Fruit fly (Drosophila melanogaster) whole organism, embryonic: ENCODE data around the gene Muc30E.

Experiments used
- BEAF-32 ChIP-seq: fragments of 200-800 bp; sonication (Bioruptor generic); optimal IDR thresholded peaks from 3 replicates; lab custom pipeline; 2017; ENCODE audit warnings: missing biosample characterization, missing genetic modification characterization, mild to moderate bottlenecking, moderate library complexity, missing genetic modification reagents
- CG11723 ChIP-seq: fragments of 200-800 bp; sonication (Bioruptor generic); optimal IDR thresholded peaks from 2 replicates; lab custom pipeline; 2017; ENCODE audit warnings: missing biosample characterization, mild to moderate bottlenecking, missing genetic modification characterization
- CG12942 ChIP-seq: fragments of 200-800 bp; sonication (Bioruptor generic); optimal IDR thresholded peaks from 3 replicates; lab custom pipeline; 2016; ENCODE audit warnings: missing biosample characterization, missing genetic modification characterization
- CG13296 ChIP-seq: fragments of 200-800 bp; sonication (Bioruptor generic); optimal IDR thresholded peaks from 3 replicates; lab custom pipeline; 2018; ENCODE audit warnings: missing biosample characterization, mild to moderate bottlenecking, missing genetic modification characterization
- CG14860 ChIP-seq: fragments of 200-800 bp; sonication (Bioruptor generic); IDR thresholded peaks from 3 replicates; pipeline ENCODE4 v1.3.6; 2022; ENCODE audit warnings: missing biosample characterization, missing genetic modification characterization; ENCODE audit not compliant: partially characterized antibody
- CG17186 ChIP-seq: fragments of 200-800 bp; sonication (Bioruptor generic); optimal IDR thresholded peaks from 3 replicates; lab custom pipeline; 2017; ENCODE audit warnings: missing biosample characterization, missing genetic modification reagents, missing genetic modification characterization
- CG17802 ChIP-seq: fragments of 200-800 bp; sonication (Bioruptor generic); optimal IDR thresholded peaks from 2 replicates; lab custom pipeline; 2018; ENCODE audit warnings: missing biosample characterization, mild to moderate bottlenecking, missing genetic modification characterization, moderate library complexity
- CG2199 ChIP-seq: fragments of 200-800 bp; sonication (Bioruptor generic); IDR thresholded peaks from 3 replicates; pipeline ENCODE4 v1.3.6; 2022; ENCODE audit warnings: missing biosample characterization, missing genetic modification characterization
- CG30431 ChIP-seq: fragments of 200-800 bp; sonication (Bioruptor generic); optimal IDR thresholded peaks from 2 replicates; lab custom pipeline; 2017; ENCODE audit warnings: missing biosample characterization, missing genetic modification characterization
- CG31365 ChIP-seq: fragments of 200-800 bp; sonication (Bioruptor generic); optimal IDR thresholded peaks from 2 replicates; lab custom pipeline; 2018; ENCODE audit warnings: missing biosample characterization, mild to moderate bottlenecking, missing genetic modification characterization
- CG31441 ChIP-seq: fragments of 200-800 bp; sonication (Bioruptor generic); IDR thresholded peaks from 2 replicates; pipeline ENCODE4 v1.3.6; 2022; ENCODE audit warnings: missing biosample characterization, missing genetic modification characterization
- CG4707 ChIP-seq: fragments of 200-800 bp; sonication (Bioruptor generic); optimal IDR thresholded peaks from 2 replicates; lab custom pipeline; 2018; ENCODE audit warnings: missing biosample characterization, mild to moderate bottlenecking, missing genetic modification characterization, moderate library complexity
- CG5180 ChIP-seq: fragments of 200-800 bp; sonication (Bioruptor generic); optimal IDR thresholded peaks from 3 replicates; lab custom pipeline; 2017; ENCODE audit warnings: missing biosample characterization, missing genetic modification characterization, mild to moderate bottlenecking, moderate library complexity, missing genetic modification reagents
- CG6654 ChIP-seq: fragments of 200-800 bp; sonication (Bioruptor generic); optimal IDR thresholded peaks from 2 replicates; lab custom pipeline; 2017; ENCODE audit warnings: missing biosample characterization, mild to moderate bottlenecking, missing genetic modification characterization
- CG6813 ChIP-seq: fragments of 200-800 bp; sonication (Bioruptor generic); optimal IDR thresholded peaks from 2 replicates; lab custom pipeline; 2017; ENCODE audit warnings: missing biosample characterization, missing genetic modification characterization, mild to moderate bottlenecking, moderate library complexity, missing genetic modification reagents
- CG7357 ChIP-seq: fragments of 200-800 bp; sonication (Bioruptor generic); IDR thresholded peaks from 3 replicates; pipeline ENCODE4 v1.3.6; 2022; ENCODE audit warnings: missing biosample characterization, missing genetic modification characterization
- CG8089 ChIP-seq: fragments of 200-800 bp; sonication (Bioruptor generic); optimal IDR thresholded peaks from 3 replicates; lab custom pipeline; 2016; ENCODE audit warnings: missing biosample characterization, missing genetic modification characterization
- Chrac-16 ChIP-seq: fragments of 200-800 bp; sonication (Bioruptor generic); optimal IDR thresholded peaks from 3 replicates; lab custom pipeline; 2016; ENCODE audit warnings: missing biosample characterization, missing genetic modification characterization
- Dref ChIP-seq: fragments of 200-800 bp; sonication (Bioruptor generic); IDR thresholded peaks from 2 replicates; pipeline ENCODE4 v1.3.6; 2022; ENCODE audit warnings: missing biosample characterization, missing genetic modification characterization
- Eip74EF ChIP-seq, 2 experiments: fragments of 200-800 bp in 1 of 2; fragments of >200 bp in 1 of 2; sonication (Bioruptor generic) in 1 of 2; optimal IDR thresholded peaks; 2 replicates each; lab custom pipeline; 2017 to 2019; ENCODE audit warnings: missing biosample characterization in 2 of 2, missing genetic modification characterization in 2 of 2, mild to moderate bottlenecking in 1 of 2, moderate library complexity in 1 of 2
- Ets97D ChIP-seq: fragments of 200-800 bp; sonication (Bioruptor generic); optimal IDR thresholded peaks from 3 replicates; lab custom pipeline; 2016; ENCODE audit warnings: missing biosample characterization, missing genetic modification characterization
- HLH54F ChIP-seq: fragments of 200-800 bp; sonication (Bioruptor generic); optimal IDR thresholded peaks from 3 replicates; lab custom pipeline; 2016; ENCODE audit warnings: missing biosample characterization, missing genetic modification characterization
- HLHmδ ChIP-seq: fragments of 200-800 bp; sonication (Bioruptor generic); optimal IDR thresholded peaks from 2 replicates; lab custom pipeline; 2018; ENCODE audit warnings: missing biosample characterization, mild to moderate bottlenecking, missing genetic modification characterization, moderate library complexity
- Hmr ChIP-seq: fragments of 200-800 bp; sonication (Bioruptor generic); optimal IDR thresholded peaks from 3 replicates; lab custom pipeline; 2017; ENCODE audit warnings: mild to moderate bottlenecking, missing biosample characterization, missing genetic modification reagents, missing genetic modification characterization
- Lhr ChIP-seq: fragments of 200-800 bp; sonication (Bioruptor generic); optimal IDR thresholded peaks from 3 replicates; lab custom pipeline; 2017; ENCODE audit warnings: mild to moderate bottlenecking, missing biosample characterization, missing genetic modification reagents, missing genetic modification characterization
- MBD-R2 ChIP-seq: fragments of 200-800 bp; sonication (Bioruptor generic); IDR thresholded peaks from 2 replicates; pipeline ENCODE4 v1.3.6; 2022; ENCODE audit warnings: missing biosample characterization, missing genetic modification characterization
- Mad ChIP-seq: fragments of 200-800 bp; sonication (Bioruptor generic); optimal IDR thresholded peaks from 2 replicates; lab custom pipeline; 2016; ENCODE audit warnings: missing biosample characterization, missing genetic modification characterization
- Meics ChIP-seq: fragments of 200-800 bp; sonication (Bioruptor generic); optimal IDR thresholded peaks from 2 replicates; lab custom pipeline; 2017; ENCODE audit warnings: missing biosample characterization, mild to moderate bottlenecking, missing genetic modification characterization
- NK7.1 ChIP-seq: fragments of 200-800 bp; sonication (Bioruptor generic); optimal IDR thresholded peaks from 3 replicates; lab custom pipeline; 2016; ENCODE audit warnings: missing biosample characterization, missing genetic modification characterization
- Nf-YC ChIP-seq: fragments of 200-800 bp; optimal IDR thresholded peaks from 3 replicates; lab custom pipeline; 2019; ENCODE audit warnings: missing biosample characterization, mild to moderate bottlenecking, missing genetic modification characterization, moderate library complexity
- NfI ChIP-seq: fragments of 200-800 bp; sonication (Bioruptor generic); optimal IDR thresholded peaks from 3 replicates; lab custom pipeline; 2018; ENCODE audit warnings: missing biosample characterization, mild to moderate bottlenecking, missing genetic modification characterization, moderate library complexity
- Pdp1 ChIP-seq, 2 experiments: fragments of 200-800 bp; sonication (Bioruptor generic); optimal IDR thresholded peaks; 3 replicates each; lab custom pipeline; 2016; ENCODE audit warnings: missing biosample characterization in 2 of 2, missing genetic modification characterization in 2 of 2, mild to moderate bottlenecking in 1 of 2, moderate library complexity in 1 of 2
- Rfx ChIP-seq: fragments of 200-800 bp; sonication (Bioruptor generic); IDR thresholded peaks from 2 replicates; pipeline ENCODE4 v1.3.6; 2022; ENCODE audit warnings: missing biosample characterization, missing genetic modification characterization
- Sox102F ChIP-seq: fragments of 200-800 bp; sonication (Bioruptor generic); optimal IDR thresholded peaks from 2 replicates; lab custom pipeline; 2018; ENCODE audit warnings: missing biosample characterization, mild to moderate bottlenecking, missing genetic modification characterization, moderate library complexity
- Vsx1 ChIP-seq: fragments of 200-800 bp; sonication (Bioruptor generic); optimal IDR thresholded peaks from 2 replicates; lab custom pipeline; 2017; ENCODE audit warnings: missing biosample characterization, mild to moderate bottlenecking, missing genetic modification characterization, missing genetic modification reagents
- ato ChIP-seq: fragments of 200-800 bp; sonication (Bioruptor generic); IDR thresholded peaks from 2 replicates; pipeline ENCODE4 v1.3.6; 2022; ENCODE audit warnings: missing biosample characterization, missing genetic modification characterization; ENCODE audit not compliant: partially characterized antibody
- bcd ChIP-seq: fragments of 200-800 bp; sonication (Bioruptor generic); optimal IDR thresholded peaks from 2 replicates; lab custom pipeline; 2017; ENCODE audit warnings: missing biosample characterization, mild to moderate bottlenecking, missing genetic modification characterization
- bowl ChIP-seq: fragments of 200-800 bp; sonication (Bioruptor generic); IDR thresholded peaks from 2 replicates; pipeline ENCODE4 v1.3.6; 2022; ENCODE audit warnings: missing biosample characterization, missing genetic modification characterization
- ewg ChIP-seq: fragments of 200-800 bp; sonication (Bioruptor generic); optimal IDR thresholded peaks from 3 replicates; lab custom pipeline; 2017; ENCODE audit warnings: mild to moderate bottlenecking, missing biosample characterization, missing genetic modification reagents, missing genetic modification characterization
- gfzf ChIP-seq: fragments of 200-800 bp; sonication (Bioruptor generic); optimal IDR thresholded peaks from 2 replicates; lab custom pipeline; 2016; ENCODE audit warnings: missing biosample characterization, mild to moderate bottlenecking, missing genetic modification characterization, moderate library complexity
- grau ChIP-seq: fragments of 200-800 bp; optimal IDR thresholded peaks from 3 replicates; lab custom pipeline; 2019; ENCODE audit warnings: missing biosample characterization, mild to moderate bottlenecking, missing genetic modification characterization, moderate library complexity
- gro ChIP-seq: fragments of 200-800 bp; sonication (Bioruptor generic); optimal IDR thresholded peaks from 2 replicates; lab custom pipeline; 2016; ENCODE audit warnings: missing biosample characterization, missing genetic modification characterization
- ind ChIP-seq: fragments of 200-800 bp; sonication (Bioruptor generic); optimal IDR thresholded peaks from 3 replicates; lab custom pipeline; 2016; ENCODE audit warnings: missing biosample characterization, missing genetic modification characterization
- ken ChIP-seq: fragments of 200-800 bp; sonication (Bioruptor generic); IDR thresholded peaks from 3 replicates; pipeline ENCODE4 v1.3.6; 2022; ENCODE audit warnings: missing biosample characterization, missing genetic modification characterization
- onecut ChIP-seq: fragments of 200-800 bp; sonication (Bioruptor generic); IDR thresholded peaks from 2 replicates; pipeline ENCODE4 v1.3.6; 2022; ENCODE audit warnings: missing biosample characterization, missing genetic modification characterization
- sens ChIP-seq: fragments of 200-800 bp; sonication (Bioruptor generic); peaks from one replicate; lab custom pipeline; 2016; ENCODE audit warnings: missing biosample characterization, missing genetic modification characterization
- seq ChIP-seq: fragments of 200-800 bp; sonication (Bioruptor generic); IDR thresholded peaks from 2 replicates; pipeline ENCODE4 v1.3.6; 2022; ENCODE audit warnings: missing biosample characterization, missing genetic modification characterization
- stc ChIP-seq: fragments of 200-800 bp; sonication (Bioruptor generic); IDR thresholded peaks from 2 replicates; pipeline ENCODE4 v1.3.6; 2022; ENCODE audit warnings: missing biosample characterization, missing genetic modification characterization
- tin ChIP-seq: fragments of 200-800 bp; sonication (Bioruptor generic); optimal IDR thresholded peaks from 3 replicates; lab custom pipeline; 2016; ENCODE audit warnings: missing biosample characterization, missing genetic modification characterization
- ttk ChIP-seq: fragments of 200-800 bp; sonication (Bioruptor generic); IDR thresholded peaks from 2 replicates; pipeline ENCODE4 v2.1.2; 2022; ENCODE audit warnings: missing biosample characterization, missing genetic modification characterization
- yki ChIP-seq: fragments of >200 bp; optimal IDR thresholded peaks from 3 replicates; lab custom pipeline; 2018
- zen2 ChIP-seq: fragments of 200-800 bp; sonication (Bioruptor generic); IDR thresholded peaks from 3 replicates; pipeline ENCODE4 v1.3.6; 2022; ENCODE audit warnings: missing biosample characterization, missing genetic modification characterization; ENCODE audit not compliant: partially characterized antibody

Muc30E gene

dm6 chr2L:9943521-9943920 is 40.6 kb upstream of the Muc30E start (continued):
- no peak for TF ChIP-seq CG8089 (GFP tag; lab: Kevin White, UChicago)
- peak; percentile 23 for TF ChIP-seq NfI (GFP tag; lab: Kevin White, UChicago)
- no peak for TF ChIP-seq CG30431
- peak; percentile 69 for TF ChIP-seq Rfx (GFP tag; lab: Robert Waterston, UW)
- no peak for TF ChIP-seq ato
- no peak for TF ChIP-seq BEAF-32 (GFP tag; lab: Kevin White, UChicago)
- peak; percentile 31 for TF ChIP-seq Meics (GFP tag; lab: Kevin White, UChicago)
- peak; percentile 30 for TF ChIP-seq CG13296 (GFP tag; lab: Kevin White, UChicago)
- peak; percentile 34 for TF ChIP-seq Hmr (GFP tag; lab: Kevin White, UChicago)
- TF ChIP-seq gfzf: no peak
- no peak for TF ChIP-seq CG4707 (GFP tag; lab: Kevin White, UChicago)
- no peak for TF ChIP-seq NK7.1 (GFP tag; lab: Kevin White, UChicago)
- TF ChIP-seq Pdp1 (GFP tag; optimal IDR thresholded peaks at IDR 0.05; lab: Kevin White, UChicago): peak in 1 of 2 experiments; percentile 32
- TF ChIP-seq bowl (GFP tag; lab: Robert Waterston, UW): no peak
- TF ChIP-seq HLH54F (GFP tag; lab: Kevin White, UChicago): no peak
- TF ChIP-seq MBD-R2: no peak
- TF ChIP-seq Vsx1 (GFP tag; lab: Kevin White, UChicago): no peak
- no peak for TF ChIP-seq sens (GFP tag; lab: Kevin White, UChicago)
- TF ChIP-seq Nf-YC (tag; lab: Kevin White, UChicago): no peak
- TF ChIP-seq zen2: no peak
- TF ChIP-seq CG6813: peak; percentile 26
- TF ChIP-seq ind (GFP tag; lab: Kevin White, UChicago): no peak
- peak; percentile 29 for TF ChIP-seq CG31365 (tag; lab: Kevin White, UChicago)
- no peak for TF ChIP-seq Dref (GFP tag; lab: Robert Waterston, UW)
- peak; percentile 15 for TF ChIP-seq grau (tag; lab: Kevin White, UChicago)
- TF ChIP-seq Mad (GFP tag; lab: Kevin White, UChicago): no peak
- no peak for TF ChIP-seq seq (GFP tag; lab: Robert Waterston, UW)
- TF ChIP-seq CG5180 (GFP tag; lab: Kevin White, UChicago): no peak
- TF ChIP-seq Eip74EF (GFP tag; optimal IDR thresholded peaks at IDR 0.05; lab: Kevin White, UChicago): no peak
- TF ChIP-seq CG2199 (GFP tag; lab: Robert Waterston, UW): no peak
- TF ChIP-seq HLHmδ (GFP tag; lab: Kevin White, UChicago): no peak
- TF ChIP-seq Ets97D (GFP tag; lab: Kevin White, UChicago): no peak
- TF ChIP-seq stc (GFP tag; lab: Robert Waterston, UW): no peak
- no peak for TF ChIP-seq ken
- no peak for TF ChIP-seq ewg
- no peak for TF ChIP-seq CG7357
- TF ChIP-seq CG6654 (GFP tag; lab: Kevin White, UChicago): no peak
- TF ChIP-seq CG17186 (GFP tag; lab: Kevin White, UChicago): no peak
- no peak for TF ChIP-seq CG17802
- TF ChIP-seq CG12942 (GFP tag; lab: Kevin White, UChicago): no peak
- TF ChIP-seq onecut: no peak
- no peak for TF ChIP-seq tin (GFP tag; lab: Kevin White, UChicago)
- TF ChIP-seq yki (lab: Kevin White, UChicago): no peak
- TF ChIP-seq CG31441 (GFP tag; lab: Robert Waterston, UW): no peak
- TF ChIP-seq ttk (GFP tag; lab: Robert Waterston, UW): no peak
- TF ChIP-seq gro (GFP tag; lab: Kevin White, UChicago): peak; percentile 60
- TF ChIP-seq Lhr: no peak
- TF ChIP-seq CG11723 (GFP tag; lab: Kevin White, UChicago): no peak
- TF ChIP-seq bcd (GFP tag; lab: Kevin White, UChicago): no peak
- no peak for TF ChIP-seq Sox102F (GFP tag; lab: Kevin White, UChicago)
- TF ChIP-seq CG14860 (GFP tag; lab: Robert Waterston, UW): no peak
- no peak for TF ChIP-seq Chrac-16 (GFP tag; lab: Kevin White, UChicago)
